Worm (Caenorhabditis elegans) whole organism, L2 larva: ENCODE data around the gene C09G12.5.

ENCODE experiments used
- ZK546.5 ChIP-seq: sonication (generic microtip); optimal IDR thresholded peaks from 2 replicates; lab custom pipeline; 2017; ENCODE audit warnings: missing biosample characterization, missing genetic modification characterization
- egl-27 ChIP-seq: sonication (generic microtip); optimal IDR thresholded peaks from 3 replicates; lab custom pipeline; 2017; ENCODE audit warnings: missing biosample characterization, missing genetic modification reagents, missing genetic modification characterization
- fos-1 ChIP-seq: fragments of 150-350 bp; optimal IDR thresholded peaks from 2 replicates; lab custom pipeline; 2014; ENCODE audit warnings: missing biosample characterization, missing genetic modification characterization
- mab-5 ChIP-seq: fragments of 150-350 bp; optimal IDR thresholded peaks from 2 replicates; lab custom pipeline; 2014; ENCODE audit warnings: missing biosample characterization, missing genetic modification characterization
- nhr-10 ChIP-seq: sonication (generic microtip); optimal IDR thresholded peaks from 2 replicates; lab custom pipeline; 2017; ENCODE audit warnings: missing biosample characterization, missing genetic modification characterization
- nhr-129 ChIP-seq: fragments of 150-350 bp; optimal IDR thresholded peaks from 2 replicates; lab custom pipeline; 2014; ENCODE audit warnings: missing biosample characterization, missing genetic modification characterization
- snpc-4 ChIP-seq: fragments of 150-350 bp; optimal IDR thresholded peaks from 2 replicates; lab custom pipeline; 2014; ENCODE audit warnings: missing biosample characterization, missing genetic modification characterization
- ztf-11 ChIP-seq: sonication (generic microtip); optimal IDR thresholded peaks from 2 replicates; lab custom pipeline; 2017; ENCODE audit warnings: missing biosample characterization, missing genetic modification characterization

DNA sequence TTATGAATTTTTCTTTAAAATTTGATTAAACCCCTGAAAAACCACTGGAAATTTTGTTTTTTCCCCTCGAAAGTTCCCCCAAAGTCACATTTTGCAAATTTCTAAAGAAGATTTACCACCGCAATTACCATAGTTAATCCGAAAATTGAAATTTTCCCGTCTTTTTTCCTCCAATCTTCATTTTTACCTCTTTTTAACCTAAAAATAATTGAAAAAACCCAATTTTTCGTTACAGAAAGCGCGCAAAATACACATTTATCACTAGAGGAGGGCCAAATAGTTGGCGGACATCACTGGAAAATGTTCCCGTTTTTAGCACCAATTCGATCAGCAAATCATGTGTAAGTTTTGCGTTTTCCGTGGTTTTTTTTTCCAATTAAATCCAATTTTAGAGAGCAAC is 37.5 kb downstream of the C09G12.5 start, which contains the start of gene unc-33:
- no peak for TF ChIP-seq egl-27 (tag; lab: Kevin White, UChicago)
- no peak for TF ChIP-seq snpc-4 (tag; lab: Kevin White, UChicago)
- TF ChIP-seq ZK546.5 (tag; lab: Kevin White, UChicago): no peak
- TF ChIP-seq ztf-11 (tag; lab: Kevin White, UChicago): no peak
- TF ChIP-seq nhr-129 (tag; lab: Kevin White, UChicago): no peak
- TF ChIP-seq mab-5 (tag; lab: Kevin White, UChicago): no peak
- no peak for TF ChIP-seq nhr-10 (tag; lab: Kevin White, UChicago)
- TF ChIP-seq fos-1: no peak
